Fruit fly (Drosophila melanogaster) whole organism, embryonic: ENCODE data around the gene CG34138.

ENCODE experiments used
- CG3163 ChIP-seq: fragments of 200-800 bp; sonication (Bioruptor generic); optimal IDR thresholded peaks from 3 replicates; lab custom pipeline; 2016; ENCODE audit warnings: missing biosample characterization, missing genetic modification characterization
- CG3838 ChIP-seq: fragments of 200-800 bp; sonication (Bioruptor generic); optimal IDR thresholded peaks from 3 replicates; lab custom pipeline; 2016; ENCODE audit warnings: missing biosample characterization, missing genetic modification characterization
- CG3847 ChIP-seq: fragments of 200-800 bp; sonication (Bioruptor generic); IDR thresholded peaks from 2 replicates; pipeline ENCODE4 v1.3.6; 2022; ENCODE audit warnings: missing biosample characterization, missing genetic modification characterization
- CG8478 ChIP-seq: fragments of >200 bp; optimal IDR thresholded peaks from 2 replicates; lab custom pipeline; 2018
- Opbp ChIP-seq: fragments of 200-800 bp; sonication (Bioruptor generic); IDR thresholded peaks from 3 replicates; pipeline ENCODE4 v1.3.6; 2022; ENCODE audit warnings: missing biosample characterization, missing genetic modification characterization; ENCODE audit not compliant: partially characterized antibody
- h ChIP-seq: fragments of >200 bp; optimal IDR thresholded peaks from 2 replicates; lab custom pipeline; 2017
- otp ChIP-seq: fragments of 200-800 bp; sonication (Bioruptor generic); IDR thresholded peaks from 3 replicates; pipeline ENCODE4, ENCODE4 v1.3.6; 2022; ENCODE audit warnings: missing biosample characterization, missing genetic modification characterization
- phol ChIP-seq: fragments of 200-800 bp; sonication (Bioruptor generic); optimal IDR thresholded peaks from 3 replicates; lab custom pipeline; 2018; ENCODE audit warnings: missing biosample characterization, mild to moderate bottlenecking, missing genetic modification characterization, moderate library complexity
- trh ChIP-seq: fragments of 200-800 bp; sonication (Bioruptor generic); optimal IDR thresholded peaks from 2 replicates; lab custom pipeline; 2016; ENCODE audit warnings: missing biosample characterization, missing genetic modification characterization
- wdn ChIP-seq: fragments of 200-800 bp; sonication (Bioruptor generic); IDR thresholded peaks from 2 replicates; pipeline ENCODE4 v1.3.6; 2022; ENCODE audit warnings: missing biosample characterization, missing genetic modification characterization

- peak; percentile 65 for TF ChIP-seq CG3847 (GFP tag; lab: Robert Waterston, UW)
- no peak for TF ChIP-seq otp (GFP tag; lab: Robert Waterston, UW)
- TF ChIP-seq CG3838 (GFP tag; lab: Kevin White, UChicago): no peak
- TF ChIP-seq CG8478: no peak
- TF ChIP-seq h (lab: Kevin White, UChicago): no peak
- TF ChIP-seq Opbp (GFP tag; lab: Robert Waterston, UW): peak; percentile 82
- TF ChIP-seq trh (GFP tag; lab: Kevin White, UChicago): no peak
- peak; percentile 2 for TF ChIP-seq CG3163 (GFP tag; lab: Kevin White, UChicago)
- peak; percentile 29 for TF ChIP-seq phol (tag; lab: Kevin White, UChicago)
- TF ChIP-seq wdn (GFP tag; lab: Robert Waterston, UW): peak; percentile 18; the same call in 1 of the 2 replicates
Observed at dm6 chr3R:19644094-19644900, 9.5 kb downstream of the CG34138 start, which contains the start of gene Vha13.
